Worm (Caenorhabditis elegans): Measurements from ENCODE around the gene pan-1.

- TF ChIP-seq fkh-10 (GFP tag; optimal IDR thresholded peaks at IDR 0.05) (no peak), ceh-14 (tag; optimal IDR thresholded peaks at IDR 0.05) (no peak)
These were observed 37.7 kb downstream of the pan-1 start, which contains the start of gene mab-21 for ce11 chrIII:4600139-4600762.

All from whole organism, late embryonic.